Fruit fly (Drosophila melanogaster): ENCODE measurements around the gene CG12517.
A peak's percentile ranks its signal among the peaks of the same experiment; 100 is the strongest.

Gene CG12517

dm6 chr2L:10869867-10870266 lies at the start of gene CG12517:
Gene CG12517 (plus strand): TSS chr2L:10870167.
- TF ChIP-seq CG17801 (GFP tag; optimal IDR thresholded peaks at IDR 0.05; ENCODE audit: partially characterized antibody), result no peak

DNA sequence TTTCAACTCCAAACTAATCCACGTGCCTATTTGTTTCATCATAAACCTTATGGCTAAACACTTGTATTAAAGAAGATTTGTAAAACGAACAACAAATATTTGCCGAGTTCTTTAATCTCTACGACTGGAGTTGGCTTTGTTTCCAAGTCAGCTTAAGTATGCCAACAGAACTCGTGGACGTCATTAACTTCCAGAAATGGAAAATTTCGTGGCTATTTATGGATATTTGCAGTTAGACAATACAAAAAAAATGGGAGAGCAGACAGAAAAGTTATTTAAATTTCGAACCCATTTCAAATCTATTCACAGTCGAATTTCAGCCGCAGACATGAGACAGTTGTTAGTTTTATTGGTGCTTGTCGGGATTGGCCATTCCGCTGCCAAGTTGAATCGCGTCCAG lies 49.6 kb upstream of the CG12517 start, which contains the start of gene CG17134:
Gene CG17134, plus strand, starts transcription at position 301 of the 400 bp plus-strand sequence.
- TF ChIP-seq CG17801 (GFP tag; optimal IDR thresholded peaks at IDR 0.05; ENCODE audit: partially characterized antibody), result no peak

- TF ChIP-seq CG17801 (GFP tag; optimal IDR thresholded peaks at IDR 0.05; ENCODE audit: partially characterized antibody), result no peak
Observed at dm6 chr2L:10822620-10823019, 47.3 kb upstream of the CG12517 start.

- TF ChIP-seq CG17801 (GFP tag; optimal IDR thresholded peaks at IDR 0.05; ENCODE audit: partially characterized antibody), result no peak
Observed at dm6 chr2L:10831590-10831989, 38.4 kb upstream of the CG12517 start.

DNA sequence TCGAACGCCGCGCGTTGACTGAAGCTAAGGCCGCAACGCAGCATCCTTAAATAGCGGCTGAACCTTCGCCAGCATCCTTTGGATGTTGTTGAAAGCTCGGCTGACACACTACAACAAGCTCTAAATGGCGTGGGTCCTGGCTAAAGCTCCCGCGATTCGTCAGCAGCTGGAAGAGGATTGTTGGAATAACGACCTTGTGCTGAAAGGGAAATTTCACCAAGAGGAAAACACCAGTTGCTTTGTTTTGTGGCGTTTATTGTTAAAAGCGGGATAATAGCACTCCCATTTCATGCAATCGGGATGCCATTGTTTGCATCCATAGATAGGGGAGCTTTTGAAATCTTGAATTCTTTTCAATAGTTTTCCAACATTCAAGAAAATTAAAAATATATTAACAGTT lies 32.5 kb upstream of the CG12517 start, which contains the start of gene Nos:
Gene Nos, minus strand, starts transcription at position 21 of the 400 bp plus-strand sequence.
- TF ChIP-seq CG17801 (GFP tag; optimal IDR thresholded peaks at IDR 0.05; ENCODE audit: partially characterized antibody), result no peak

- TF ChIP-seq CG17801 (GFP tag; optimal IDR thresholded peaks at IDR 0.05; ENCODE audit: partially characterized antibody), result no peak
Observed at dm6 chr2L:10841619-10842018, 28.3 kb upstream of the CG12517 start.

dm6 chr2L:10842326-10842725 lies 27.6 kb upstream of the CG12517 start, which contains the start of gene CG6700:
Gene CG6700 (minus strand): TSS chr2L:10842597.
- peak; percentile 54 for TF ChIP-seq CG17801 (GFP tag; optimal IDR thresholded peaks at IDR 0.05; ENCODE audit: partially characterized antibody)

DNA sequence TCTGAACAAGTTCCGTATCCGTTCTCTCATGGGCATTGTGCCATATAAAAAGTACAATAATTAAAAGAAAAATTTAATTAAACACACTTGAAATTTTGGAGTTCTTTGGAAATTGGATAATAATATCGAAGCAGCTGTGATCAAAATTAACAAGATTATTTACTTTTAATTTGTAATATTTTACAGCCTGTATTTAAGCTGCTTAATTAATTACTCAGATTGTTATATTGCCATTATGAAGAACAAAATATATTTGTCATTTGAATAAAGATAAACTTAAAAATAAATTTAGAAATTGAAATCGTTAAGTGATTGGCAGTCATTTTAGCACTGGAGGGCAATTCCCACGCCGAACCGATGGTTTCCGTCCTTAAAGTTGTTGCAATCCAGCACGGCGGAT lies 24.4 kb upstream of the CG12517 start, which contains the start of the genes CG17139 and CG17140:
Gene CG17139, minus strand, starts transcription at position 101 of the 400 bp plus-strand sequence.
Gene CG17140, minus strand, starts transcription at position 101 of the 400 bp plus-strand sequence.
- no peak for TF ChIP-seq CG17801 (GFP tag; optimal IDR thresholded peaks at IDR 0.05; ENCODE audit: partially characterized antibody)

DNA sequence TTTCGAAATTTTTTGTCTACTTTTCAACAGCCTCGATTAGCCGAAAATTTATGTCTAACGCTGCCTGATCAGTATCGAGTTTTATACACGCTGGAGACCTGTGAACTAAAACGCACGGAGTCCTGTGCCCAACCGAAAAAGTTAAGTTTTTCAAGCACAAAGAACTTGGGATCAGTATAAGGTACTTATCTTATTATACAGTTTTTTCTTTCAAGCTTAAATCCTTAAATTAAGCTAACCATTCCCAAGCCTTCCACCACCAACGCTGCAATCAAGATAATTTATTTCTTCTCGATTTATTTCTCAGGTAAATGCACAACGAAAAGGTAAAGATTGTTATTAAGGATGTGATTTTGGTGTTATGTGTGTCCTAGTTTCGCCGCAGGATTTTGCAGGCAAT lies 23.0 kb upstream of the CG12517 start, which contains the start of gene Porin2:
Gene Porin2, minus strand, starts transcription at position 101 of the 400 bp plus-strand sequence.
- TF ChIP-seq CG17801 (GFP tag; optimal IDR thresholded peaks at IDR 0.05; ENCODE audit: partially characterized antibody), result no peak

DNA sequence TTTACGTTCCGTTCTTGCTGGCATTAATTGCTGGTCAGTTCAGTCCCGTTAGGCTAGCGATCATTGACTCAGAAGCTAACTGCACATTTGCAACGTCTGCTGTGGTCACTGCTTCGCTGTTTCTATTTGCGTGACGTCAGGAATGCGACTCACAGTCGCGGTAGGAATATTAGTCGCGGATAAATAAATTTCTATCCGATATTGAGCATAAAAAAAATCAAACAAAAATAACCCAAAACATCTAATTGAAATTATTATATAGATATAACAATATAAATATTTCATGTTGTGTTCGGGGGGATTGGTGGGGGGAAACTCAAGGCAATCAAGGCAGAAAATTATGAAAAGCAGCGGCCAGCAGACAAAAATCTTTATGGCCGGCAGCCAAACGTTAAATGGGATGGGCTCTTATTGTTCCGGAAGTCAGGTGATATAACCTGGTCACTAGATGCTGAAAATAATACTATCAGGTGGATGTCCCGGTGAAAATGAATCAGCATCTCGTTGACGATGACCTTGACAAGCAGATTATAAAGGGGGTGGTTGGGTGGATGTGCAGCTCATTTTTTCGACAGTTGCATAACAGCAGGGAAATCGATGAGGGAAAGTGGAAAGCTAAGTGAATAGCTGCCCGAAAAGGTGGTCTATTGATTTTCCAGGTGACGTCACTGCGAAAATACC lies 20.3 kb upstream of the CG12517 start, which contains the start of gene SmydA-3:
Gene SmydA-3, plus strand, starts transcription at position 631 of the 681 bp plus-strand sequence.
- peak; percentile 41 for TF ChIP-seq CG17801 (GFP tag; optimal IDR thresholded peaks at IDR 0.05; ENCODE audit: partially characterized antibody)

DNA sequence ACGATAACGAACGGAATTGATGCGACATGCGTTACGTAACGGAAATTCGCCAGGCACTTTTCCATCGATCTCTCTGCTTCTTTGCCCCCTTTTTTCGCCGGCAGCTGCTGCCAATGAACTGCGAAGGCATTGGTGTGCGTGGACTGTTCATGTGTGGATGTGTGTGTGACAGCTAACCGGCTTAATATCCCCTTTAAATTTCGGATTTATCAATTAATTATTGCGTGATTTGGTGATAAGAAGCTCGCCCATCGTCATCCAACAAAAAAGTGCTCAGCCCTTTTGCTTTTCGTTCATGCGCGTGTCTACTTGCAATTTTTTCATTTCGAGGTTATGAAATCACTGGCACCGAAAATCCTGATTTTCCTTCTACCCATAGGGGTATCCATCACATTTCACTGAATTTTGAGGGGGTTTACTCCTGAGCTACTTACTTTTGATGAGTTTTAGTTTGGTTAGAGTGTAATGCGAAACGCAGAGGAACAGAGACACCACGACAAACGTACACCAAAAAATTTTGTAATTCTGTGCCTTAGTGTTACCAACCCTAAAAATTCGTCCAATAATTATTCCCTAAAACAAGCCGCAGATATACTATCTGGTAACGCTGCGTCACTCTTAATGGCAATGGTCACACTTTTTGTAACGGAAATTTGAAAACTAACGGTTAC lies 19.5 kb upstream of the CG12517 start, which contains the start of gene porin:
Gene porin, minus strand, starts transcription at position 529 of the 671 bp plus-strand sequence.
- peak; percentile 37 for TF ChIP-seq CG17801 (GFP tag; optimal IDR thresholded peaks at IDR 0.05; ENCODE audit: partially characterized antibody)

- TF ChIP-seq CG17801 (GFP tag; optimal IDR thresholded peaks at IDR 0.05; ENCODE audit: partially characterized antibody), result no peak
Observed at dm6 chr2L:10851336-10851862, 18.6 kb upstream of the CG12517 start.

dm6 chr2L:10856328-10856942 lies 13.5 kb upstream of the CG12517 start, which contains the start of gene Dnz1:
Gene Dnz1 (minus strand): TSS chr2L:10856644.
- peak; percentile 16 for TF ChIP-seq CG17801 (GFP tag; optimal IDR thresholded peaks at IDR 0.05; ENCODE audit: partially characterized antibody)

dm6 chr2L:10858064-10859047 lies 11.6 kb upstream of the CG12517 start, which contains the start of the genes aurB and Stam:
Gene aurB (minus strand): TSS chr2L:10858094.
Gene Stam (plus strand): TSS chr2L:10858536.
- TF ChIP-seq CG17801 (GFP tag; optimal IDR thresholded peaks at IDR 0.05; ENCODE audit: partially characterized antibody), result peak; percentile 52

Data from ovary, adult (tissue).